Worm (Caenorhabditis elegans) whole organism, young adult: Measurements from ENCODE around the gene T02C1.1.

Experiments
- B0261.1 ChIP-seq: sonication (generic microtip); optimal IDR thresholded peaks from 2 replicates; lab custom pipeline; 2016; ENCODE audit warnings: mild to moderate bottlenecking, missing genetic modification characterization, moderate library complexity, missing compliant biosample characterization
- F23B12.7 ChIP-seq: sonication (generic microtip); optimal IDR thresholded peaks from 2 replicates; lab custom pipeline; 2017; ENCODE audit warnings: missing genetic modification characterization, mild to moderate bottlenecking, missing compliant biosample characterization, antibody characterized with exemption, moderate library complexity; ENCODE audit not compliant: insufficient read depth
- F52B5.7 ChIP-seq: sonication (generic microtip); optimal IDR thresholded peaks from 2 replicates; lab custom pipeline; 2016; ENCODE audit warnings: mild to moderate bottlenecking, missing genetic modification characterization, missing compliant biosample characterization
- K11D2.4 ChIP-seq: fragments of 200-800 bp; sonication (Bioruptor generic); IDR thresholded peaks from 2 replicates; pipeline ENCODE4 v1.3.6; 2022; ENCODE audit warnings: missing genetic modification reagents, missing genetic modification characterization, missing compliant biosample characterization
- Y53G8AR.9 ChIP-seq: fragments of 200-800 bp; sonication (Bioruptor generic); conservative IDR thresholded peaks from 2 replicates; pipeline ENCODE4 v1.3.6; 2022; ENCODE audit warnings: missing genetic modification reagents, missing genetic modification characterization, missing compliant biosample characterization
- Y79H2A.3 ChIP-seq: fragments of 200-800 bp; sonication (Bioruptor generic); conservative IDR thresholded peaks from 2 replicates; pipeline ENCODE4 v1.3.6; 2022; ENCODE audit warnings: missing genetic modification reagents, missing genetic modification characterization, missing compliant biosample characterization
- ama-1 ChIP-seq, 3 experiments: fragments of 150-350 bp in 1 of 3; sonication (generic microtip) in 2 of 3; optimal IDR thresholded peaks; 2 replicates each; lab custom pipeline; 2014 to 2018; ENCODE audit warnings: missing biosample characterization in 2 of 3, missing genetic modification characterization in 2 of 3, missing genetic modification reagents in 2 of 3
- aptf-2 ChIP-seq: fragments of 200-800 bp; sonication (Bioruptor generic); conservative IDR thresholded peaks from 2 replicates; pipeline ENCODE4 v1.3.6; 2022; ENCODE audit warnings: missing genetic modification reagents, missing genetic modification characterization, missing compliant biosample characterization
- aptf-3 ChIP-seq: fragments of 200-800 bp; sonication (Bioruptor generic); IDR thresholded peaks from 2 replicates; pipeline ENCODE4 v1.3.6; 2022; ENCODE audit warnings: missing genetic modification characterization, missing compliant biosample characterization
- atf-7 ChIP-seq: sonication (generic microtip); optimal IDR thresholded peaks from 2 replicates; lab custom pipeline; 2017; ENCODE audit warnings: mild to moderate bottlenecking, missing genetic modification characterization, missing compliant biosample characterization
- athp-1 ChIP-seq: sonication (generic microtip); optimal IDR thresholded peaks from 2 replicates; lab custom pipeline; 2017; ENCODE audit warnings: mild to moderate bottlenecking, missing genetic modification characterization, missing compliant biosample characterization
- bed-2 ChIP-seq: fragments of 200-800 bp; sonication (Bioruptor generic); IDR thresholded peaks from 2 replicates; pipeline ENCODE4 v1.3.6; 2022; ENCODE audit warnings: missing genetic modification reagents, missing genetic modification characterization, missing compliant biosample characterization
- ceh-100 ChIP-seq: fragments of 200-800 bp; sonication (Bioruptor generic); IDR thresholded peaks from 2 replicates; pipeline ENCODE4 v1.3.6; 2022; ENCODE audit warnings: missing genetic modification reagents, missing genetic modification characterization, missing compliant biosample characterization
- ceh-79 ChIP-seq: sonication (generic microtip); optimal IDR thresholded peaks from 2 replicates; lab custom pipeline; 2017; ENCODE audit warnings: mild to moderate bottlenecking, missing genetic modification characterization, missing compliant biosample characterization
- chd-7 ChIP-seq: sonication (generic microtip); optimal IDR thresholded peaks from 2 replicates; lab custom pipeline; 2016; ENCODE audit warnings: mild to moderate bottlenecking, missing genetic modification characterization, moderate library complexity, missing compliant biosample characterization
- dpff-1 ChIP-seq: sonication (generic microtip); optimal IDR thresholded peaks from 2 replicates; lab custom pipeline; 2017; ENCODE audit warnings: mild to moderate bottlenecking, missing genetic modification characterization, missing compliant biosample characterization
- hlh-12 ChIP-seq: sonication (generic microtip); optimal IDR thresholded peaks from 2 replicates; lab custom pipeline; 2016; ENCODE audit warnings: missing genetic modification characterization, missing compliant biosample characterization
- let-607 ChIP-seq, 2 experiments: fragments of 200-800 bp in 1 of 2; sonication (Bioruptor generic) in 1 of 2; sonication (generic microtip) in 1 of 2; optimal IDR thresholded peaks; 2 replicates each; lab custom pipeline; 2016 to 2018; ENCODE audit warnings: mild to moderate bottlenecking in 2 of 2, missing compliant biosample characterization in 2 of 2, missing genetic modification characterization in 2 of 2, moderate library complexity in 2 of 2, missing genotype in 1 of 2
- lin-40 ChIP-seq: sonication (generic microtip); optimal IDR thresholded peaks from 2 replicates; lab custom pipeline; 2016; ENCODE audit warnings: missing genetic modification characterization, mild to moderate bottlenecking, missing compliant biosample characterization, missing genotype, missing genetic modification reagents
- lir-1 ChIP-seq: fragments of 200-800 bp; sonication (Bioruptor generic); conservative IDR thresholded peaks from 2 replicates; pipeline ENCODE4 v1.3.6; 2022; ENCODE audit warnings: missing genetic modification reagents, missing genetic modification characterization, missing compliant biosample characterization
- lsl-1 ChIP-seq: fragments of 200-800 bp; sonication (Bioruptor generic); optimal IDR thresholded peaks from 2 replicates; lab custom pipeline; 2018; ENCODE audit warnings: mild to moderate bottlenecking, missing genetic modification characterization, moderate library complexity, missing compliant biosample characterization
- madf-6 ChIP-seq: fragments of 200-800 bp; sonication (Bioruptor generic); IDR thresholded peaks from 2 replicates; pipeline ENCODE4 v1.3.6; 2022; ENCODE audit warnings: missing genetic modification reagents, missing genetic modification characterization, missing compliant biosample characterization
- madf-8 ChIP-seq: fragments of 200-800 bp; sonication (Bioruptor generic); conservative IDR thresholded peaks from 2 replicates; pipeline ENCODE4 v1.3.6; 2022; ENCODE audit warnings: missing genetic modification reagents, missing genetic modification characterization, missing compliant biosample characterization
- mcd-1 ChIP-seq: fragments of 200-800 bp; sonication (Bioruptor generic); IDR thresholded peaks from 2 replicates; pipeline ENCODE4 v1.3.6; 2022; ENCODE audit warnings: missing genetic modification reagents, missing genetic modification characterization, missing compliant biosample characterization
- mes-4 ChIP-seq: sonication (generic microtip); optimal IDR thresholded peaks from 2 replicates; lab custom pipeline; 2016; ENCODE audit warnings: missing genotype, missing genetic modification characterization, missing compliant biosample characterization
- mxl-1 ChIP-seq: sonication (generic microtip); optimal IDR thresholded peaks from 2 replicates; lab custom pipeline; 2016; ENCODE audit warnings: missing genetic modification characterization, missing compliant biosample characterization
- nfya-2 ChIP-seq: fragments of 200-800 bp; sonication (Bioruptor generic); IDR thresholded peaks from 2 replicates; pipeline ENCODE4 v1.3.6; 2022; ENCODE audit warnings: missing genetic modification reagents, missing genetic modification characterization, missing compliant biosample characterization
- pha-4 ChIP-seq: fragments of 150-350 bp; sonication (generic microtip); optimal IDR thresholded peaks from 2 replicates; lab custom pipeline; 2014; ENCODE audit warnings: missing biosample characterization, missing genetic modification reagents, missing genetic modification characterization
- rec-8 ChIP-seq, 2 experiments: sonication (generic microtip); optimal IDR thresholded peaks; 2 replicates each; lab custom pipeline; 2016; ENCODE audit warnings: mild to moderate bottlenecking in 2 of 2, missing genetic modification characterization in 2 of 2, missing genetic modification reagents in 2 of 2, missing genotype in 2 of 2, missing biosample characterization in 1 of 2, missing compliant biosample characterization in 1 of 2, moderate library complexity in 1 of 2
- repo-1 ChIP-seq: sonication (generic microtip); optimal IDR thresholded peaks from 2 replicates; lab custom pipeline; 2017; ENCODE audit warnings: mild to moderate bottlenecking, missing genetic modification characterization, missing compliant biosample characterization
- snpc-1.1 ChIP-seq: sonication (generic microtip); optimal IDR thresholded peaks from 2 replicates; lab custom pipeline; 2017; ENCODE audit warnings: missing genetic modification characterization, mild to moderate bottlenecking, missing compliant biosample characterization, antibody characterized with exemption, moderate library complexity, missing genotype, missing genetic modification reagents; ENCODE audit not compliant: insufficient read depth
- unc-130 ChIP-seq: sonication (generic microtip); optimal IDR thresholded peaks from 2 replicates; lab custom pipeline; 2016; ENCODE audit warnings: missing genetic modification reagents, missing genetic modification characterization, missing compliant biosample characterization
- xnd-1 ChIP-seq: sonication (generic microtip); optimal IDR thresholded peaks from 2 replicates; lab custom pipeline; 2016; ENCODE audit warnings: missing genotype, missing genetic modification reagents, missing genetic modification characterization, missing compliant biosample characterization
- zfh-2 ChIP-seq: fragments of 200-800 bp; sonication (Bioruptor generic); conservative IDR thresholded peaks from 2 replicates; pipeline ENCODE4 v1.3.6; 2022; ENCODE audit warnings: missing genetic modification reagents, missing genetic modification characterization, missing compliant biosample characterization

Gene T02C1.1

ce11 chrIII:9247221-9247620 is at the start of gene T02C1.1:
T02C1.1 (plus strand) TSS chrIII:9247525.
- TF ChIP-seq pha-4 (tag; lab: Kevin White, UChicago) (no peak), Y53G8AR.9 (no peak), Y79H2A.3 (no peak), nfya-2 (GFP tag; lab: Robert Waterston, UW) (no peak), B0261.1 (tag; lab: Kevin White, UChicago) (no peak)

- TF ChIP-seq let-607 (tag; optimal IDR thresholded peaks at IDR 0.05; lab: Kevin White, UChicago) (no peak), snpc-1.1 (tag; lab: Kevin White, UChicago) (no peak), unc-130 (GFP tag; lab: Kevin White, UChicago) (no peak), K11D2.4 (GFP tag; lab: Robert Waterston, UW) (no peak), Y79H2A.3 (no peak)
Observed at ce11 chrIII:9199605-9200004, 47.7 kb upstream of the T02C1.1 start, which contains the start of gene ZC84.6. ZC84.6 (minus strand) TSS chrIII:9199705.

ce11 chrIII:9201977-9202376 is 45.3 kb upstream of the T02C1.1 start:
- TF ChIP-seq F52B5.7 (tag; lab: Kevin White, UChicago): no peak
- no peak for TF ChIP-seq mes-4 (tag; lab: Kevin White, UChicago)
- no peak for TF ChIP-seq zfh-2 (GFP tag; lab: Robert Waterston, UW)
- no peak for TF ChIP-seq aptf-2 (GFP tag; lab: Robert Waterston, UW)
- TF ChIP-seq Y79H2A.3: no peak
- TF ChIP-seq bed-2 (GFP tag; lab: Robert Waterston, UW): no peak
- TF ChIP-seq lir-1 (GFP tag; lab: Robert Waterston, UW): no peak
- no peak for TF ChIP-seq mxl-1 (tag; lab: Kevin White, UChicago)
- no peak for TF ChIP-seq atf-7 (tag; lab: Kevin White, UChicago)
- TF ChIP-seq chd-7 (tag; lab: Kevin White, UChicago): no peak
- TF ChIP-seq ceh-79: no peak
- TF ChIP-seq lin-40 (tag; lab: Kevin White, UChicago): no peak
- TF ChIP-seq athp-1 (tag; lab: Kevin White, UChicago): no peak
- no peak for TF ChIP-seq rec-8 (tag; optimal IDR thresholded peaks at IDR 0.05; lab: Kevin White, UChicago)
- TF ChIP-seq dpff-1 (tag; lab: Kevin White, UChicago): no peak
- TF ChIP-seq madf-8 (GFP tag; lab: Robert Waterston, UW): no peak
- TF ChIP-seq F23B12.7 (tag; lab: Kevin White, UChicago): no peak
- no peak for TF ChIP-seq repo-1 (tag; lab: Kevin White, UChicago)
- no peak for TF ChIP-seq madf-6 (GFP tag; lab: Robert Waterston, UW)

- no peak for TF ChIP-seq K11D2.4 (GFP tag; lab: Robert Waterston, UW)
- no peak for TF ChIP-seq mcd-1
- TF ChIP-seq lsl-1 (GFP tag; lab: Kevin White, UChicago): no peak
- TF ChIP-seq ceh-100 (GFP tag; lab: Robert Waterston, UW): no peak
- no peak for TF ChIP-seq bed-2 (GFP tag; lab: Robert Waterston, UW)
- no peak for TF ChIP-seq ama-1 (optimal IDR thresholded peaks at IDR 0.05; lab: Kevin White, UChicago)
- TF ChIP-seq ama-1 (GFP tag; optimal IDR thresholded peaks at IDR 0.05; lab: Kevin White, UChicago): no peak
- TF ChIP-seq F52B5.7 (tag; lab: Kevin White, UChicago): no peak
- TF ChIP-seq B0261.1 (tag; lab: Kevin White, UChicago): no peak
- no peak for TF ChIP-seq xnd-1 (tag; lab: Kevin White, UChicago)
- TF ChIP-seq aptf-3 (GFP tag; lab: Robert Waterston, UW): no peak
- no peak for TF ChIP-seq hlh-12 (tag; lab: Kevin White, UChicago)
- TF ChIP-seq repo-1 (tag; lab: Kevin White, UChicago): no peak
Observed at ce11 chrIII:9206185-9206584, 41.1 kb upstream of the T02C1.1 start, which contains the start of gene ZC84.1. ZC84.1 (minus strand) TSS chrIII:9206285.
